Worm (Caenorhabditis elegans) whole organism, L3 larva: ENCODE data around the gene oac-30.
A peak's percentile ranks its signal among the peaks of the same experiment; 100 is the strongest.

Experiments
- R02D3.7 ChIP-seq: fragments of 150-350 bp; optimal IDR thresholded peaks from 2 replicates; lab custom pipeline; 2014; ENCODE audit warnings: missing biosample characterization, missing genetic modification characterization
- ZK546.5 ChIP-seq: sonication (generic microtip); optimal IDR thresholded peaks from 2 replicates; lab custom pipeline; 2017; ENCODE audit warnings: missing biosample characterization, missing genetic modification characterization
- aly-2 ChIP-seq: fragments of 150-350 bp; optimal IDR thresholded peaks from 2 replicates; lab custom pipeline; 2014; ENCODE audit warnings: missing biosample characterization, missing genetic modification characterization
- ama-1 ChIP-seq: fragments of 150-350 bp; optimal IDR thresholded peaks from 2 replicates; lab custom pipeline; 2018
- ceh-16 ChIP-seq: sonication (generic microtip); optimal IDR thresholded peaks from 2 replicates; lab custom pipeline; 2017; ENCODE audit warnings: missing biosample characterization, missing genetic modification characterization
- ceh-28 ChIP-seq: fragments of 150-350 bp; optimal IDR thresholded peaks from 2 replicates; lab custom pipeline; 2014; ENCODE audit warnings: missing biosample characterization, missing genetic modification reagents, missing genetic modification characterization
- ceh-82 ChIP-seq: fragments of 150-350 bp; optimal IDR thresholded peaks from 2 replicates; lab custom pipeline; 2014; ENCODE audit warnings: missing biosample characterization, missing genetic modification characterization
- ceh-9 ChIP-seq: sonication (generic microtip); optimal IDR thresholded peaks from 2 replicates; lab custom pipeline; 2018; ENCODE audit warnings: missing biosample characterization, missing genetic modification characterization
- daf-12 ChIP-seq: fragments of 150-350 bp; optimal IDR thresholded peaks from 2 replicates; lab custom pipeline; 2014; ENCODE audit warnings: missing biosample characterization, missing genetic modification reagents, missing genetic modification characterization
- egl-27 ChIP-seq: sonication (generic microtip); optimal IDR thresholded peaks from 4 replicates; lab custom pipeline; 2017; ENCODE audit warnings: missing biosample characterization, missing genetic modification reagents, missing genetic modification characterization
- elt-1 ChIP-seq: fragments of 150-350 bp; optimal IDR thresholded peaks from 2 replicates; lab custom pipeline; 2014; ENCODE audit warnings: missing biosample characterization, missing genetic modification characterization
- elt-2 ChIP-seq: sonication (generic microtip); optimal IDR thresholded peaks from 2 replicates; lab custom pipeline; 2016; ENCODE audit warnings: missing genetic modification reagents, mild to moderate bottlenecking, missing genetic modification characterization, missing compliant biosample characterization
- elt-3 ChIP-seq, 3 experiments: fragments of 150-350 bp in 1 of 3; sonication (generic microtip) in 2 of 3; optimal IDR thresholded peaks; 2 replicates in 2 of 3; 4 replicates in 1 of 3; lab custom pipeline; 2014 to 2017; ENCODE audit warnings: missing biosample characterization in 3 of 3, missing genetic modification characterization in 3 of 3
- eor-1 ChIP-seq, 2 experiments: fragments of 150-350 bp; optimal IDR thresholded peaks; 2 replicates each; lab custom pipeline; 2014 to 2018; ENCODE audit warnings: missing biosample characterization in 2 of 2, missing genetic modification characterization in 2 of 2
- fkh-10 ChIP-seq: sonication (generic microtip); optimal IDR thresholded peaks from 2 replicates; lab custom pipeline; 2017; ENCODE audit warnings: missing biosample characterization, missing genetic modification reagents, missing genetic modification characterization
- fkh-2 ChIP-seq: fragments of 150-350 bp; optimal IDR thresholded peaks from 2 replicates; lab custom pipeline; 2014; ENCODE audit warnings: missing biosample characterization, missing genetic modification reagents, missing genetic modification characterization
- fos-1 ChIP-seq: fragments of 150-350 bp; optimal IDR thresholded peaks from 2 replicates; lab custom pipeline; 2014; ENCODE audit warnings: missing biosample characterization, missing genetic modification characterization
- hmg-11 ChIP-seq: sonication (generic microtip); optimal IDR thresholded peaks from 2 replicates; lab custom pipeline; 2016; ENCODE audit warnings: missing genetic modification characterization, missing compliant biosample characterization
- jun-1 ChIP-seq: fragments of 150-350 bp; optimal IDR thresholded peaks from 2 replicates; lab custom pipeline; 2014; ENCODE audit warnings: missing biosample characterization, missing genetic modification reagents, missing genetic modification characterization
- lin-15B ChIP-seq: fragments of 150-350 bp; optimal IDR thresholded peaks from 2 replicates; lab custom pipeline; 2014; ENCODE audit warnings: missing biosample characterization, missing genetic modification characterization
- lin-39 ChIP-seq: fragments of 150-350 bp; optimal IDR thresholded peaks from 2 replicates; lab custom pipeline; 2018; ENCODE audit warnings: missing biosample characterization, missing genetic modification reagents, missing genetic modification characterization
- lsy-12 ChIP-seq: sonication (generic microtip); optimal IDR thresholded peaks from 2 replicates; lab custom pipeline; 2016; ENCODE audit warnings: mild to moderate bottlenecking, missing genetic modification characterization, missing compliant biosample characterization
- mdl-1 ChIP-seq: fragments of 150-350 bp; optimal IDR thresholded peaks from 2 replicates; lab custom pipeline; 2014; ENCODE audit warnings: missing biosample characterization, missing genetic modification characterization
- mml-1 ChIP-seq: fragments of 150-350 bp; sonication (generic microtip); optimal IDR thresholded peaks from 3 replicates; lab custom pipeline; 2014; ENCODE audit warnings: missing biosample characterization, missing genetic modification characterization
- nfya-1 ChIP-seq: sonication (generic microtip); optimal IDR thresholded peaks from 2 replicates; lab custom pipeline; 2017; ENCODE audit warnings: missing genetic modification characterization, mild to moderate bottlenecking, missing compliant biosample characterization, antibody characterized with exemption, moderate library complexity; ENCODE audit not compliant: insufficient read depth
- nhr-11 ChIP-seq: fragments of 150-350 bp; optimal IDR thresholded peaks from 2 replicates; lab custom pipeline; 2014; ENCODE audit warnings: missing biosample characterization, missing genetic modification characterization
- nhr-12 ChIP-seq: fragments of 150-350 bp; optimal IDR thresholded peaks from 2 replicates; lab custom pipeline; 2014; ENCODE audit warnings: missing biosample characterization, missing genetic modification characterization
- nhr-23 ChIP-seq: fragments of 150-350 bp; optimal IDR thresholded peaks from 2 replicates; lab custom pipeline; 2014; ENCODE audit warnings: missing biosample characterization, missing genetic modification reagents, missing genetic modification characterization
- nhr-237 ChIP-seq: fragments of 150-350 bp; optimal IDR thresholded peaks from 2 replicates; lab custom pipeline; 2014; ENCODE audit warnings: missing biosample characterization, missing genetic modification characterization
- nhr-25 ChIP-seq: sonication (generic microtip); optimal IDR thresholded peaks from 2 replicates; lab custom pipeline; 2017; ENCODE audit warnings: missing biosample characterization, missing genetic modification characterization
- nhr-28 ChIP-seq: fragments of 150-350 bp; optimal IDR thresholded peaks from 2 replicates; lab custom pipeline; 2014; ENCODE audit warnings: missing biosample characterization, missing genetic modification characterization
- nhr-43 ChIP-seq: sonication (generic microtip); optimal IDR thresholded peaks from 2 replicates; lab custom pipeline; 2016; ENCODE audit warnings: mild to moderate bottlenecking, missing genetic modification characterization, missing compliant biosample characterization; ENCODE audit not compliant: poor library complexity, severe bottlenecking
- nhr-67 ChIP-seq: fragments of 150-350 bp; optimal IDR thresholded peaks from 2 replicates; lab custom pipeline; 2014; ENCODE audit warnings: missing biosample characterization, missing genetic modification characterization
- nhr-76 ChIP-seq: fragments of 150-350 bp; sonication (generic microtip); optimal IDR thresholded peaks from 5 replicates; lab custom pipeline; 2014; ENCODE audit warnings: missing biosample characterization, missing genetic modification characterization
- nhr-77 ChIP-seq: fragments of 150-350 bp; optimal IDR thresholded peaks from 2 replicates; lab custom pipeline; 2014; ENCODE audit warnings: missing biosample characterization, missing genetic modification characterization
- pha-4 ChIP-seq: fragments of 150-350 bp; optimal IDR thresholded peaks from 2 replicates; lab custom pipeline; 2014; ENCODE audit warnings: missing biosample characterization, missing genetic modification reagents, missing genetic modification characterization
- pqm-1 ChIP-seq: fragments of 150-350 bp; optimal IDR thresholded peaks from 2 replicates; lab custom pipeline; 2017; ENCODE audit warnings: missing biosample characterization, missing genetic modification characterization, inconsistent platforms
- sea-2 ChIP-seq: fragments of 150-350 bp; sonication (generic microtip); optimal IDR thresholded peaks from 4 replicates; lab custom pipeline; 2014; ENCODE audit warnings: missing biosample characterization, missing genetic modification reagents, missing genetic modification characterization
- skn-1 ChIP-seq: fragments of 150-350 bp; optimal IDR thresholded peaks from 2 replicates; lab custom pipeline; 2014; ENCODE audit warnings: missing biosample characterization, missing genetic modification characterization
- snpc-4 ChIP-seq: fragments of 150-350 bp; optimal IDR thresholded peaks from 2 replicates; lab custom pipeline; 2014; ENCODE audit warnings: missing biosample characterization, missing genetic modification characterization
- tbx-2 ChIP-seq: sonication (generic microtip); optimal IDR thresholded peaks from 2 replicates; lab custom pipeline; 2016; ENCODE audit warnings: mild to moderate bottlenecking, missing genetic modification characterization, missing compliant biosample characterization
- unc-39 ChIP-seq: sonication (generic microtip); optimal IDR thresholded peaks from 4 replicates; lab custom pipeline; 2017; ENCODE audit warnings: missing biosample characterization, missing genetic modification characterization
- unc-62 ChIP-seq: fragments of 150-350 bp; sonication (generic microtip); optimal IDR thresholded peaks from 4 replicates; lab custom pipeline; 2014; ENCODE audit warnings: missing biosample characterization, missing genetic modification reagents, missing genetic modification characterization
- zag-1 ChIP-seq: fragments of 150-350 bp; optimal IDR thresholded peaks from 2 replicates; lab custom pipeline; 2014; ENCODE audit warnings: missing biosample characterization, missing genetic modification characterization
- ztf-11 ChIP-seq: fragments of 150-350 bp; optimal IDR thresholded peaks from 2 replicates; lab custom pipeline; 2014; ENCODE audit warnings: missing biosample characterization, missing genetic modification characterization
- ztf-4 ChIP-seq: fragments of 150-350 bp; optimal IDR thresholded peaks from 2 replicates; lab custom pipeline; 2014; ENCODE audit warnings: missing biosample characterization, missing genetic modification characterization

oac-30 gene

DNA sequence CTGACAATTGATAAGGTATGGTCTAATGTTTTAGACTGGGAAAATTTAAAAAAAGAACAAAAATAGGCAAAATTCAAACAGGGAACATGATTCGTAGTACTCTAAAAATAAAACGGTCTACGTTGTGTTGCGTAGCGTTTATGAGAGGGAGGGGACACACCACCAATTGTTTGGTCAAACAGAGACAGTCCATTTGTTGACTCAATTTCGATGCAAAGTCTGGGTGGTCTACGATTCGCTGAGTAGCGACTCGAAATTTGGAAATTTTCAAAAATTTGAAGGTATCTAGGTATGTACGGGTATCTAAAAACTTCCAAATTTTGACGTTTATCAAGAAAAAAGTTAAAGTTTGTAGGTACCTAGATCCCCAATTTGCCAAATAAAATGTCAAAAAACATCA, 20.9 kb downstream of the oac-30 start:
- TF ChIP-seq nhr-76 (tag; lab: Kevin White, UChicago): no peak
- TF ChIP-seq nhr-67 (tag; lab: Kevin White, UChicago): no peak
- TF ChIP-seq fkh-2 (tag; lab: Kevin White, UChicago): no peak
- TF ChIP-seq pha-4: peak; percentile 61
- no peak for TF ChIP-seq lin-15B
- no peak for TF ChIP-seq ceh-82 (tag; lab: Kevin White, UChicago)

DNA sequence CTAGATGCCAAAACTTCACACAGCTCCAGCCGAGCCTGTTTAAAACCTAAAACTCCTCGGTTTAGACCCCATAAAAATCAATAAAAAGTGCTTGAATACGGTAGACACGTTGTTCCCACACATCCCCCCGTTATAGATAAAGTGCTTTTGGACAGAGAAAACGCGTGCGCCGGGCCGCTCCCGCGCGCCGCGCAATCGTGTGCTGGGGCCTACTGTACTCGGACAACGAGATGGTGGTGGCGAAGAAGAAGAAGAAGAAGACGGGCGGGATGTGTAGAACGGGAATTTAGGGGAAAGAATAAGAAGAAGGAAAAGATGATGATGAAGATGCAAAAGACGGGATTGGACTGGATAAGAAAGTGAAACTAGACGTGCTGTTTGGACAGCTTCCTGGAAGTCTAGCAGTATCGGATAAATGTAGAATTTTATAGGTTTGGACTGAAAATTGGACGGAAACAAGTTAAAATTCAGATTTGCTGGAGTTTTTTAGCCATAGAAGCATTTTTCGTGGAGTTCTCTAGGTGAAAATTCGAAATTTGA, 22.2 kb downstream of the oac-30 start:
- TF ChIP-seq mml-1 (tag; lab: Kevin White, UChicago) (no peak), aly-2 (no peak), ZK546.5 (tag; lab: Kevin White, UChicago) (no peak), tbx-2 (tag; lab: Kevin White, UChicago) (no peak), elt-1 (tag; lab: Kevin White, UChicago) (no peak), pha-4 (no peak), sea-2 (GFP tag; lab: Kevin White, UChicago) (no peak), nhr-11 (no peak), elt-2 (no peak), nhr-67 (tag; lab: Kevin White, UChicago) (no peak), nhr-25 (peak; percentile 54), lsy-12 (tag; lab: Kevin White, UChicago) (peak; percentile 77), fkh-10 (no peak), nhr-237 (tag; lab: Kevin White, UChicago) (no peak), ama-1 (peak; percentile 55), fkh-2 (tag; lab: Kevin White, UChicago) (no peak), unc-62 (GFP tag; lab: Kevin White, UChicago) (no peak), nhr-43 (peak; percentile 42), nhr-12 (tag; lab: Kevin White, UChicago) (no peak), nhr-23 (tag; lab: Kevin White, UChicago) (peak; percentile 32)

DNA sequence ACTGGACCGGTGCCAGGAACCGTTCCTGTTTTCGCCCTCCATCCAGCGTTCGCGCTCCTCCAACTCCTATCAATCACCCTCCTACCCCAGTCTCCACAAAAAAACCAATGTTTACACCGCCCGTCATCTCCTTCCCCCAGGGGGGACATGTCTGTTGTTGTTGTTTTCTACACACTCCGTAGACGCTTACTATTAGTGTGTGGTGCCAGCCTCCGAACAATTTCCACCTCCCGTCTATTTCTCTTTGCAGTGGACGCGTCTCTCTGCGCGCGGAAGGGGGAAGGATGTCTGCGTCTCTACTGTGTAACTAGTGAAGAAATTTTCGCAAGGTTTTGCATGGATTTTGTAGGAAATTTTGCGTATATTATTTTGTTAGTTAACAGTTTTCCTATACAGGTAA, 24.2 kb downstream of the oac-30 start:
- TF ChIP-seq unc-39: no peak
- TF ChIP-seq nhr-237 (tag; lab: Kevin White, UChicago): no peak
- TF ChIP-seq hmg-11 (tag; lab: Kevin White, UChicago): peak; percentile 49
- no peak for TF ChIP-seq R02D3.7 (tag; lab: Kevin White, UChicago)
- TF ChIP-seq elt-2: no peak
- no peak for TF ChIP-seq mdl-1
- TF ChIP-seq snpc-4: peak; percentile 28
- TF ChIP-seq mml-1 (tag; lab: Kevin White, UChicago): no peak
- no peak for TF ChIP-seq ama-1
- no peak for TF ChIP-seq egl-27
- no peak for TF ChIP-seq ceh-9 (tag; lab: Kevin White, UChicago)
- TF ChIP-seq elt-1 (tag; lab: Kevin White, UChicago): peak; percentile 6
- TF ChIP-seq daf-12 (tag; lab: Kevin White, UChicago): no peak
- TF ChIP-seq pqm-1 (tag; lab: Kevin White, UChicago): no peak
- no peak for TF ChIP-seq ztf-11 (tag; lab: Kevin White, UChicago)
- TF ChIP-seq nhr-28 (tag; lab: Kevin White, UChicago): no peak
- TF ChIP-seq nhr-43: peak; percentile 15
- no peak for TF ChIP-seq aly-2
- no peak for TF ChIP-seq nhr-76 (tag; lab: Kevin White, UChicago)
- no peak for TF ChIP-seq ZK546.5 (tag; lab: Kevin White, UChicago)
- TF ChIP-seq zag-1: no peak
- TF ChIP-seq nhr-12 (tag; lab: Kevin White, UChicago): no peak
- TF ChIP-seq jun-1 (tag; lab: Kevin White, UChicago): no peak
- peak; percentile 82 for TF ChIP-seq lin-39 (tag; lab: Kevin White, UChicago)
- TF ChIP-seq nhr-25: no peak
- TF ChIP-seq sea-2 (GFP tag; lab: Kevin White, UChicago): peak; percentile 42
- TF ChIP-seq nfya-1 (tag; lab: Kevin White, UChicago): peak; percentile 67
- no peak for TF ChIP-seq fkh-2 (tag; lab: Kevin White, UChicago)
- TF ChIP-seq elt-3 (tag; optimal IDR thresholded peaks at IDR 0.05; lab: Kevin White, UChicago): no peak
- no peak for TF ChIP-seq nhr-11
- TF ChIP-seq lin-15B: no peak
- no peak for TF ChIP-seq nhr-77
- TF ChIP-seq unc-62 (GFP tag; lab: Kevin White, UChicago): no peak
- peak; percentile 83 for TF ChIP-seq lsy-12 (tag; lab: Kevin White, UChicago)
- TF ChIP-seq fkh-10: no peak
- TF ChIP-seq ceh-16 (tag; lab: Kevin White, UChicago): no peak
- TF ChIP-seq ceh-28 (tag; lab: Kevin White, UChicago): peak; percentile 46
- no peak for TF ChIP-seq fos-1
- no peak for TF ChIP-seq tbx-2 (tag; lab: Kevin White, UChicago)
- TF ChIP-seq eor-1 (tag; optimal IDR thresholded peaks at IDR 0.05; lab: Kevin White, UChicago): no peak
- TF ChIP-seq pha-4: peak; percentile 73
- no peak for TF ChIP-seq skn-1 (tag; lab: Kevin White, UChicago)
- TF ChIP-seq nhr-23 (tag; lab: Kevin White, UChicago): peak; percentile 28
- TF ChIP-seq ztf-4 (tag; lab: Kevin White, UChicago): no peak
- no peak for TF ChIP-seq nhr-67 (tag; lab: Kevin White, UChicago)
- TF ChIP-seq ceh-82 (tag; lab: Kevin White, UChicago): no peak
